Worm (Caenorhabditis elegans) whole organism, young adult: ENCODE results near the gene C44H9.4.

Source experiments
- B0261.1 ChIP-seq: sonication (generic microtip); optimal IDR thresholded peaks from 2 replicates; lab custom pipeline; 2016; ENCODE audit warnings: mild to moderate bottlenecking, missing genetic modification characterization, moderate library complexity, missing compliant biosample characterization
- C17E4.6 ChIP-seq: fragments of 200-800 bp; sonication (Bioruptor generic); IDR thresholded peaks from 2 replicates; pipeline ENCODE4 v1.3.6; 2022; ENCODE audit warnings: missing genetic modification reagents, missing genetic modification characterization, missing compliant biosample characterization
- D2030.7 ChIP-seq: fragments of 200-800 bp; sonication (Bioruptor generic); IDR thresholded peaks from 2 replicates; pipeline ENCODE4 v1.3.6; 2022; ENCODE audit warnings: missing genetic modification reagents, missing genetic modification characterization, missing compliant biosample characterization
- F22D6.2 ChIP-seq: sonication (generic microtip); optimal IDR thresholded peaks from 2 replicates; lab custom pipeline; 2016; ENCODE audit warnings: mild to moderate bottlenecking, missing genetic modification characterization, missing compliant biosample characterization
- F23B12.7 ChIP-seq: sonication (generic microtip); optimal IDR thresholded peaks from 2 replicates; lab custom pipeline; 2017; ENCODE audit warnings: missing genetic modification characterization, mild to moderate bottlenecking, missing compliant biosample characterization, antibody characterized with exemption, moderate library complexity; ENCODE audit not compliant: insufficient read depth
- F37B4.10 ChIP-seq: fragments of 200-800 bp; sonication (Bioruptor generic); IDR thresholded peaks from 2 replicates; pipeline ENCODE4 v1.3.6; 2022; ENCODE audit warnings: missing genetic modification characterization, missing compliant biosample characterization
- F39B2.1 ChIP-seq: fragments of 200-800 bp; sonication (Bioruptor generic); IDR thresholded peaks from 2 replicates; pipeline ENCODE4 v1.3.6; 2022; ENCODE audit warnings: missing genetic modification reagents, missing genetic modification characterization, missing compliant biosample characterization
- K12H6.12 ChIP-seq: fragments of 200-800 bp; sonication (Bioruptor generic); optimal IDR thresholded peaks from 2 replicates; lab custom pipeline; 2018; ENCODE audit warnings: mild to moderate bottlenecking, missing genetic modification characterization, missing compliant biosample characterization
- T26A5.8 ChIP-seq: sonication (generic microtip); optimal IDR thresholded peaks from 2 replicates; lab custom pipeline; 2016; ENCODE audit warnings: missing genetic modification characterization, missing compliant biosample characterization
- Y53G8AR.9 ChIP-seq: fragments of 200-800 bp; sonication (Bioruptor generic); conservative IDR thresholded peaks from 2 replicates; pipeline ENCODE4 v1.3.6; 2022; ENCODE audit warnings: missing genetic modification reagents, missing genetic modification characterization, missing compliant biosample characterization
- Y67H2A.10 ChIP-seq: fragments of 200-800 bp; sonication (Bioruptor generic); conservative IDR thresholded peaks from 2 replicates; pipeline ENCODE4 v1.3.6; 2022; ENCODE audit warnings: missing genetic modification reagents, missing genetic modification characterization, missing compliant biosample characterization
- ama-1 ChIP-seq, 3 experiments: fragments of 150-350 bp in 1 of 3; sonication (generic microtip) in 2 of 3; optimal IDR thresholded peaks; 2 replicates each; lab custom pipeline; 2014 to 2018; ENCODE audit warnings: missing biosample characterization in 2 of 3, missing genetic modification characterization in 2 of 3, missing genetic modification reagents in 2 of 3
- attf-5 ChIP-seq: fragments of 200-800 bp; sonication (Bioruptor generic); optimal IDR thresholded peaks from 2 replicates; lab custom pipeline; 2018; ENCODE audit warnings: mild to moderate bottlenecking, missing genetic modification characterization, missing compliant biosample characterization
- attf-6 ChIP-seq: fragments of 200-800 bp; sonication (Bioruptor generic); IDR thresholded peaks from 2 replicates; pipeline ENCODE4 v1.3.6; 2022; ENCODE audit warnings: missing genetic modification reagents, missing genetic modification characterization, missing compliant biosample characterization
- ccch-3 ChIP-seq: fragments of 200-800 bp; sonication (Bioruptor generic); optimal IDR thresholded peaks from 2 replicates; lab custom pipeline; 2018; ENCODE audit warnings: mild to moderate bottlenecking, missing genetic modification characterization, missing compliant biosample characterization
- cebp-1 ChIP-seq, 2 experiments: fragments of 200-800 bp in 1 of 2; sonication (Bioruptor generic) in 1 of 2; sonication (generic microtip) in 1 of 2; IDR thresholded peaks in 1 of 2; optimal IDR thresholded peaks in 1 of 2; 2 replicates each; pipeline versions ENCODE4 v1.3.6 to Lab custom; 2017 to 2022; ENCODE audit warnings: missing compliant biosample characterization in 2 of 2, missing genetic modification characterization in 2 of 2, mild to moderate bottlenecking in 1 of 2, missing genetic modification reagents in 1 of 2, moderate library complexity in 1 of 2
- ceh-100 ChIP-seq: fragments of 200-800 bp; sonication (Bioruptor generic); IDR thresholded peaks from 2 replicates; pipeline ENCODE4 v1.3.6; 2022; ENCODE audit warnings: missing genetic modification reagents, missing genetic modification characterization, missing compliant biosample characterization
- ceh-27 ChIP-seq: fragments of 200-800 bp; sonication (Bioruptor generic); optimal IDR thresholded peaks from 2 replicates; lab custom pipeline; 2018; ENCODE audit warnings: mild to moderate bottlenecking, missing genetic modification characterization, moderate library complexity, missing compliant biosample characterization
- ceh-91 ChIP-seq: fragments of 200-800 bp; sonication (Bioruptor generic); IDR thresholded peaks from 2 replicates; pipeline ENCODE4 v1.3.6; 2022; ENCODE audit warnings: missing genetic modification reagents, missing genetic modification characterization, missing compliant biosample characterization
- die-1 ChIP-seq: sonication (generic microtip); optimal IDR thresholded peaks from 2 replicates; lab custom pipeline; 2016; ENCODE audit warnings: missing genotype, mild to moderate bottlenecking, missing genetic modification characterization, missing compliant biosample characterization
- dpff-1 ChIP-seq: sonication (generic microtip); optimal IDR thresholded peaks from 2 replicates; lab custom pipeline; 2017; ENCODE audit warnings: mild to moderate bottlenecking, missing genetic modification characterization, missing compliant biosample characterization
- hmg-20 ChIP-seq: fragments of 200-800 bp; sonication (Bioruptor generic); IDR thresholded peaks from 2 replicates; pipeline ENCODE4 v1.3.6; 2022; ENCODE audit warnings: missing genetic modification reagents, missing genetic modification characterization, missing compliant biosample characterization
- hrde-1 ChIP-seq: sonication (generic microtip); optimal IDR thresholded peaks from 2 replicates; lab custom pipeline; 2016; ENCODE audit warnings: missing genetic modification characterization, mild to moderate bottlenecking, missing compliant biosample characterization, moderate library complexity, missing genotype, missing genetic modification reagents, borderline replicate concordance
- let-526 ChIP-seq: fragments of 200-800 bp; sonication (Bioruptor generic); IDR thresholded peaks from 2 replicates; pipeline ENCODE4 v1.3.6; 2022; ENCODE audit warnings: missing genetic modification reagents, missing genetic modification characterization, missing compliant biosample characterization
- lin-26 ChIP-seq: fragments of 200-800 bp; sonication (Bioruptor generic); IDR thresholded peaks from 2 replicates; pipeline ENCODE4 v1.3.6; 2022; ENCODE audit warnings: missing genetic modification reagents, missing genetic modification characterization, missing compliant biosample characterization
- lin-40 ChIP-seq: sonication (generic microtip); optimal IDR thresholded peaks from 2 replicates; lab custom pipeline; 2016; ENCODE audit warnings: missing genetic modification characterization, mild to moderate bottlenecking, missing compliant biosample characterization, missing genotype, missing genetic modification reagents
- lin-54 ChIP-seq: fragments of 200-800 bp; sonication (Bioruptor generic); optimal IDR thresholded peaks from 2 replicates; lab custom pipeline; 2018; ENCODE audit warnings: mild to moderate bottlenecking, missing genetic modification characterization, missing compliant biosample characterization
- mcd-1 ChIP-seq: fragments of 200-800 bp; sonication (Bioruptor generic); IDR thresholded peaks from 2 replicates; pipeline ENCODE4 v1.3.6; 2022; ENCODE audit warnings: missing genetic modification reagents, missing genetic modification characterization, missing compliant biosample characterization
- mes-4 ChIP-seq: sonication (generic microtip); optimal IDR thresholded peaks from 2 replicates; lab custom pipeline; 2016; ENCODE audit warnings: missing genotype, missing genetic modification characterization, missing compliant biosample characterization
- nfya-1 ChIP-seq: sonication (generic microtip); optimal IDR thresholded peaks from 2 replicates; lab custom pipeline; 2017; ENCODE audit warnings: antibody characterized with exemption, missing compliant biosample characterization, missing genetic modification characterization, borderline replicate concordance; ENCODE audit not compliant: insufficient read depth
- nfya-2 ChIP-seq: fragments of 200-800 bp; sonication (Bioruptor generic); IDR thresholded peaks from 2 replicates; pipeline ENCODE4 v1.3.6; 2022; ENCODE audit warnings: missing genetic modification reagents, missing genetic modification characterization, missing compliant biosample characterization
- pbrm-1 ChIP-seq: fragments of 200-800 bp; sonication (Bioruptor generic); IDR thresholded peaks from 2 replicates; pipeline ENCODE4 v1.3.6; 2022; ENCODE audit warnings: missing genetic modification reagents, missing genetic modification characterization, missing compliant biosample characterization
- repo-1 ChIP-seq: sonication (generic microtip); optimal IDR thresholded peaks from 2 replicates; lab custom pipeline; 2017; ENCODE audit warnings: mild to moderate bottlenecking, missing genetic modification characterization, missing compliant biosample characterization
- rpc-1 ChIP-seq, 2 experiments: fragments of 150-350 bp in 1 of 2; sonication (generic microtip) in 1 of 2; optimal IDR thresholded peaks; 2 replicates each; lab custom pipeline; 2014 to 2018; ENCODE audit warnings: missing biosample characterization in 1 of 2, missing genetic modification characterization in 1 of 2, missing genetic modification reagents in 1 of 2, missing genotype in 1 of 2
- snpc-1.1 ChIP-seq: sonication (generic microtip); optimal IDR thresholded peaks from 2 replicates; lab custom pipeline; 2017; ENCODE audit warnings: missing genetic modification characterization, mild to moderate bottlenecking, missing compliant biosample characterization, antibody characterized with exemption, moderate library complexity, missing genotype, missing genetic modification reagents; ENCODE audit not compliant: insufficient read depth
- snpc-1.3 ChIP-seq: sonication (generic microtip); optimal IDR thresholded peaks from 2 replicates; lab custom pipeline; 2017; ENCODE audit warnings: missing genetic modification characterization, mild to moderate bottlenecking, missing compliant biosample characterization, antibody characterized with exemption, moderate library complexity, missing genotype, missing genetic modification reagents; ENCODE audit not compliant: insufficient read depth
- snpc-3.4 ChIP-seq: sonication (generic microtip); optimal IDR thresholded peaks from 2 replicates; lab custom pipeline; 2017; ENCODE audit warnings: missing genetic modification characterization, mild to moderate bottlenecking, missing compliant biosample characterization, antibody characterized with exemption, moderate library complexity, missing genotype, missing genetic modification reagents
- snpc-4 ChIP-seq, 5 experiments: fragments of 150-350 bp in 1 of 5; sonication (generic microtip) in 4 of 5; optimal IDR thresholded peaks; 2 replicates each; lab custom pipeline; 2014 to 2018; ENCODE audit warnings: missing genetic modification characterization in 5 of 5, missing biosample characterization in 3 of 5, antibody characterized with exemption in 2 of 5, mild to moderate bottlenecking in 2 of 5, missing compliant biosample characterization in 2 of 5, missing genotype in 2 of 5, moderate library complexity in 2 of 5, missing genetic modification reagents in 1 of 5
- somi-1 ChIP-seq: fragments of 200-800 bp; sonication (Bioruptor generic); optimal IDR thresholded peaks from 2 replicates; lab custom pipeline; 2018; ENCODE audit warnings: mild to moderate bottlenecking, missing genetic modification characterization, missing compliant biosample characterization
- tlf-1 ChIP-seq: fragments of 200-800 bp; sonication (Bioruptor generic); optimal IDR thresholded peaks from 2 replicates; lab custom pipeline; 2018; ENCODE audit warnings: mild to moderate bottlenecking, missing genetic modification characterization, missing compliant biosample characterization
- xnd-1 ChIP-seq: sonication (generic microtip); optimal IDR thresholded peaks from 2 replicates; lab custom pipeline; 2016; ENCODE audit warnings: missing genotype, missing genetic modification reagents, missing genetic modification characterization, missing compliant biosample characterization
- ztf-18 ChIP-seq: sonication (generic microtip); optimal IDR thresholded peaks from 2 replicates; lab custom pipeline; 2016; ENCODE audit warnings: missing genotype, mild to moderate bottlenecking, missing genetic modification characterization, missing compliant biosample characterization
- ztf-25 ChIP-seq: fragments of 200-800 bp; sonication (Bioruptor generic); IDR thresholded peaks from 2 replicates; pipeline ENCODE4 v1.3.6; 2022; ENCODE audit warnings: missing genetic modification reagents, missing genetic modification characterization, missing compliant biosample characterization
- ztf-28 ChIP-seq: fragments of 200-800 bp; sonication (Bioruptor generic); IDR thresholded peaks from 2 replicates; pipeline ENCODE4 v1.3.6; 2022; ENCODE audit warnings: missing genetic modification reagents, missing genetic modification characterization, missing compliant biosample characterization
- ztf-6 ChIP-seq: fragments of 200-800 bp; sonication (Bioruptor generic); IDR thresholded peaks from 2 replicates; pipeline ENCODE4 v1.3.6; 2022; ENCODE audit warnings: missing genetic modification reagents, missing genetic modification characterization, missing compliant biosample characterization

C44H9.4 gene

ce11 chrV:12869948-12870347, 34.5 kb downstream of the C44H9.4 start, which contains the start of gene T07F10.3 (continued):
- 0 out of 2 replicates have a peak, but pooled peaks have one; percentile 15 for TF ChIP-seq cebp-1 (GFP tag; IDR thresholded peaks at IDR 0.05; lab: Robert Waterston, UW)
- TF ChIP-seq cebp-1 (tag; optimal IDR thresholded peaks at IDR 0.05; lab: Kevin White, UChicago): peak; percentile 49
- 0 out of 2 replicates have a peak, but pooled peaks have one; percentile 51 for TF ChIP-seq nfya-2 (GFP tag; lab: Robert Waterston, UW)
- TF ChIP-seq hrde-1 (tag; lab: Kevin White, UChicago): peak; percentile 36
- TF ChIP-seq ama-1 (optimal IDR thresholded peaks at IDR 0.05; lab: Kevin White, UChicago): no peak
- TF ChIP-seq ama-1 (GFP tag; optimal IDR thresholded peaks at IDR 0.05; lab: Kevin White, UChicago): no peak
- peak; percentile 60 for TF ChIP-seq K12H6.12
- TF ChIP-seq F39B2.1 (GFP tag; lab: Robert Waterston, UW): no peak
- no peak for TF ChIP-seq snpc-4 (GFP tag; optimal IDR thresholded peaks at IDR 0.05; lab: Kevin White, UChicago)
- peak; percentile 3 to 62 (median 58) for TF ChIP-seq snpc-4 (tag; optimal IDR thresholded peaks at IDR 0.05; lab: Kevin White, UChicago)
- TF ChIP-seq somi-1: no peak
- no peak for TF ChIP-seq nfya-1
- TF ChIP-seq ceh-91 (GFP tag; lab: Robert Waterston, UW): peak; percentile 48; the same call in 1 of the 2 replicates
- peak; percentile 94 for TF ChIP-seq ccch-3 (GFP tag; lab: Kevin White, UChicago)
- TF ChIP-seq lin-54 (GFP tag; lab: Kevin White, UChicago): peak; percentile 95
- peak; percentile 75 for TF ChIP-seq ztf-25 (GFP tag; lab: Robert Waterston, UW)
- TF ChIP-seq repo-1 (tag; lab: Kevin White, UChicago): no peak
- peak; percentile 95 for TF ChIP-seq ceh-27 (GFP tag; lab: Kevin White, UChicago)
- no peak for TF ChIP-seq die-1
- TF ChIP-seq ceh-100 (GFP tag; lab: Robert Waterston, UW): peak; percentile 37; the same call in 1 of the 2 replicates
- TF ChIP-seq pbrm-1 (GFP tag; lab: Robert Waterston, UW): peak; percentile 76
- peak; percentile 84 for TF ChIP-seq let-526 (GFP tag; lab: Robert Waterston, UW)
- no peak for TF ChIP-seq mes-4 (tag; lab: Kevin White, UChicago)
- TF ChIP-seq T26A5.8 (tag; lab: Kevin White, UChicago): no peak
- no peak for TF ChIP-seq C17E4.6
- TF ChIP-seq attf-6: no peak
- TF ChIP-seq dpff-1 (tag; lab: Kevin White, UChicago): no peak
- TF ChIP-seq snpc-1.3 (tag; lab: Kevin White, UChicago): peak; percentile 15
- TF ChIP-seq ztf-18: no peak
- TF ChIP-seq ztf-6 (GFP tag; lab: Robert Waterston, UW): 0 out of 2 replicates have a peak, but pooled peaks have one; percentile 40
- TF ChIP-seq tlf-1 (GFP tag; lab: Kevin White, UChicago): peak; percentile 47
- TF ChIP-seq Y67H2A.10 (GFP tag; lab: Robert Waterston, UW): no peak
- TF ChIP-seq Y53G8AR.9 (GFP tag; lab: Robert Waterston, UW): peak; percentile 49; the same call in 1 of the 2 replicates
- no peak for TF ChIP-seq snpc-1.1
- peak; percentile 30 for TF ChIP-seq xnd-1 (tag; lab: Kevin White, UChicago)
- no peak for TF ChIP-seq rpc-1 (optimal IDR thresholded peaks at IDR 0.05; lab: Kevin White, UChicago)
- TF ChIP-seq rpc-1 (tag; optimal IDR thresholded peaks at IDR 0.05; lab: Kevin White, UChicago): no peak
- peak; percentile 23 for TF ChIP-seq attf-5 (GFP tag; lab: Kevin White, UChicago)

ce11 chrV:12870740-12871139, 35.3 kb downstream of the C44H9.4 start:
- TF ChIP-seq D2030.7 (GFP tag; lab: Robert Waterston, UW) (no peak), dpff-1 (tag; lab: Kevin White, UChicago) (no peak), snpc-3.4 (no peak), lin-26 (no peak), rpc-1 (optimal IDR thresholded peaks at IDR 0.05; lab: Kevin White, UChicago) (no peak), rpc-1 (tag; optimal IDR thresholded peaks at IDR 0.05; lab: Kevin White, UChicago) (no peak), ztf-28 (GFP tag; lab: Robert Waterston, UW) (no peak), hmg-20 (no peak), lin-40 (tag; lab: Kevin White, UChicago) (no peak), xnd-1 (tag; lab: Kevin White, UChicago) (no peak), B0261.1 (no peak), F37B4.10 (GFP tag; lab: Robert Waterston, UW) (no peak), mcd-1 (no peak), Y67H2A.10 (GFP tag; lab: Robert Waterston, UW) (no peak), F23B12.7 (no peak), F22D6.2 (tag; lab: Kevin White, UChicago) (no peak)
